Worm (Caenorhabditis elegans): Measurements from ENCODE around the gene tdo-2.

Gene tdo-2

DNA sequence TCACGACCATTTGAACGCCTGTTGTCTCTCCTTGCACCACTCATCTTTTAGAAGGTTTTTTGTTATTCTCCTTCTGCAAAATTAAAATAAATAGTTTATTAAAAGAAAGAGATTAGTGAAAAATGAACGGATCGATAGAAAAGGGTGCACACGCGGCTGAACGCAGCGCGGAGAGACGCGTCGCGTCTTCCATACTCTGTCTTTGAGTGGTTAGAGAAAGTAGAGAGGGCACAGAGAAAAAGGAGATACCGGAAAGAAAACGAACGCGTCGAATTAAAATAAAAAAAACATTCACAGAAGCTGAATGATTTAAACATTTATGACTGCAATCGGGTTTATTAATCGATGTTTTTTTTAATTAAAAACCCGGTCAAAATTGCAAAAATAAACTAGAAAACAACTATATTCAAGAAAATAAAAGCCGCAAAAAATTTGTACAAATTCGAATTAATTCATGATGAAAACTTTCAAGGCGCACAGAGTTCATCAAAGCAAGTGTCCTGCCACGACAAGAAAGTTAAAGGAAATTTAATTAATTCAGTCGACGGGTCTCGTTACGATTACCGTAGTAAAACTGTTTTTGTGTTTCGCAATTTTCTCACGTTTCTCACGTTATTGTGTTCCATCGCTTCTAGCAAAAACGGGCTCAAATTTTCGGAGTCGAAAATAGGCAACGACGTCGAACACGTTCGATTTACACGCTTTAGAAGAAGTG is 38.6 kb upstream of the tdo-2 start, which contains the start of the genes nono-1 and nop-1 (continued):
- TF ChIP-seq F49E8.2 (tag; optimal IDR thresholded peaks at IDR 0.05; ENCODE audit: insufficient read depth) (peak; percentile 45), Y53G8AR.9 (GFP tag; conservative IDR thresholded peaks at IDR 0.05) (no peak), lsl-1 (GFP tag; optimal IDR thresholded peaks at IDR 0.05) (peak; percentile 88), athp-1 (tag; optimal IDR thresholded peaks at IDR 0.05) (no peak), him-1 (tag; optimal IDR thresholded peaks at IDR 0.05) (peak; percentile 33), lag-1 (GFP tag; IDR thresholded peaks at IDR 0.05) (no peak), mel-28 (tag; optimal IDR thresholded peaks at IDR 0.05; ENCODE audit: borderline replicate concordance) (no peak), madf-6 (GFP tag; IDR thresholded peaks at IDR 0.05) (peak; percentile 87)

- TF ChIP-seq madf-6 (GFP tag; IDR thresholded peaks at IDR 0.05) (no peak), ceh-91 (GFP tag; IDR thresholded peaks at IDR 0.05) (no peak), egrh-3 (GFP tag; IDR thresholded peaks at IDR 0.05) (peak; percentile 81; the same call in 1 of the 2 replicates), hsf-1 (GFP tag; IDR thresholded peaks at IDR 0.05) (no peak), mcd-1 (GFP tag; IDR thresholded peaks at IDR 0.05) (peak; percentile 26; the same call in 1 of the 2 replicates), lin-26 (GFP tag; IDR thresholded peaks at IDR 0.05) (no peak), bed-2 (GFP tag; IDR thresholded peaks at IDR 0.05) (peak; percentile 11; the same call in 1 of the 2 replicates), tbx-9 (tag; optimal IDR thresholded peaks at IDR 0.05; ENCODE audit: borderline replicate concordance) (no peak), zfh-2 (GFP tag; conservative IDR thresholded peaks at IDR 0.05) (peak; percentile 87)
Measured at ce11 chrIII:5953913-5954290, 34.1 kb upstream of the tdo-2 start.

- TF ChIP-seq repo-1 (tag; optimal IDR thresholded peaks at IDR 0.05) = peak; percentile 49
- TF ChIP-seq madf-10 (tag; optimal IDR thresholded peaks at IDR 0.05) = peak; percentile 2
- TF ChIP-seq ets-4 (GFP tag; optimal IDR thresholded peaks at IDR 0.05) = no peak
- TF ChIP-seq F23B12.7 (tag; optimal IDR thresholded peaks at IDR 0.05; ENCODE audit: insufficient read depth) = no peak
- peak in 1 of 3 experiments; percentile 52 for TF ChIP-seq lin-35 (GFP tag; optimal IDR thresholded peaks at IDR 0.05)
- TF ChIP-seq B0035.1 (tag; optimal IDR thresholded peaks at IDR 0.05) = peak; percentile 23
- TF ChIP-seq K11D2.4 (GFP tag; IDR thresholded peaks at IDR 0.05) = 0 out of 2 replicates have a peak, but pooled peaks have one; percentile 22
- TF ChIP-seq somi-1 (GFP tag; optimal IDR thresholded peaks at IDR 0.05) = peak; percentile 11
- no peak for TF ChIP-seq atf-7 (tag; optimal IDR thresholded peaks at IDR 0.05)
- 0 out of 2 replicates have a peak, but pooled peaks have one; percentile 30 for TF ChIP-seq madf-3 (GFP tag; IDR thresholded peaks at IDR 0.05)
- TF ChIP-seq nfya-2 (GFP tag; IDR thresholded peaks at IDR 0.05) = 0 out of 2 replicates have a peak, but pooled peaks have one; percentile 1
- TF ChIP-seq hrde-1 (tag; optimal IDR thresholded peaks at IDR 0.05; ENCODE audit: borderline replicate concordance) = peak; percentile 88
- no peak for TF ChIP-seq mes-4 (tag; optimal IDR thresholded peaks at IDR 0.05)
- TF ChIP-seq egl-18 (GFP tag; IDR thresholded peaks at IDR 0.05) = 0 out of 2 replicates have a peak, but pooled peaks have one; percentile 3
- no peak for TF ChIP-seq chd-7 (tag; optimal IDR thresholded peaks at IDR 0.05)
- peak; percentile 66 for TF ChIP-seq B0336.3 (GFP tag; IDR thresholded peaks at IDR 0.05)
- TF ChIP-seq him-1 (tag; optimal IDR thresholded peaks at IDR 0.05) = peak; percentile 76
- TF ChIP-seq F10E7.11 (tag; optimal IDR thresholded peaks at IDR 0.05) = peak; percentile 21
- TF ChIP-seq lin-26 (GFP tag; IDR thresholded peaks at IDR 0.05) = peak; percentile 38; the same call in 1 of the 2 replicates
- TF ChIP-seq nfyb-1 (GFP tag; IDR thresholded peaks at IDR 0.05) = 0 out of 2 replicates have a peak, but pooled peaks have one; percentile 54
- TF ChIP-seq lin-54 (GFP tag; optimal IDR thresholded peaks at IDR 0.05) = peak; percentile 33
- TF ChIP-seq Y79H2A.3 (GFP tag; conservative IDR thresholded peaks at IDR 0.05) = 0 out of 2 replicates have a peak, but pooled peaks have one; percentile 49
- TF ChIP-seq ztf-6 (GFP tag; IDR thresholded peaks at IDR 0.05) = no peak
- peak; percentile 43 for TF ChIP-seq tlf-1 (GFP tag; optimal IDR thresholded peaks at IDR 0.05)
- peak; percentile 7; the same call in 1 of the 2 replicates for TF ChIP-seq ekl-4 (GFP tag; IDR thresholded peaks at IDR 0.05)
- no peak for TF ChIP-seq ztf-18 (tag; optimal IDR thresholded peaks at IDR 0.05)
- peak; percentile 2 for TF ChIP-seq ama-1 (optimal IDR thresholded peaks at IDR 0.05)
- TF ChIP-seq ama-1 (GFP tag; optimal IDR thresholded peaks at IDR 0.05) = peak in 1 of 2 experiments; percentile 70
Measured at ce11 chrIII:5953041-5953912, 33.5 kb upstream of the tdo-2 start.
